Fruit fly (Drosophila melanogaster): Measurements from ENCODE around the gene Daao2.

The Daao2 gene

DNA sequence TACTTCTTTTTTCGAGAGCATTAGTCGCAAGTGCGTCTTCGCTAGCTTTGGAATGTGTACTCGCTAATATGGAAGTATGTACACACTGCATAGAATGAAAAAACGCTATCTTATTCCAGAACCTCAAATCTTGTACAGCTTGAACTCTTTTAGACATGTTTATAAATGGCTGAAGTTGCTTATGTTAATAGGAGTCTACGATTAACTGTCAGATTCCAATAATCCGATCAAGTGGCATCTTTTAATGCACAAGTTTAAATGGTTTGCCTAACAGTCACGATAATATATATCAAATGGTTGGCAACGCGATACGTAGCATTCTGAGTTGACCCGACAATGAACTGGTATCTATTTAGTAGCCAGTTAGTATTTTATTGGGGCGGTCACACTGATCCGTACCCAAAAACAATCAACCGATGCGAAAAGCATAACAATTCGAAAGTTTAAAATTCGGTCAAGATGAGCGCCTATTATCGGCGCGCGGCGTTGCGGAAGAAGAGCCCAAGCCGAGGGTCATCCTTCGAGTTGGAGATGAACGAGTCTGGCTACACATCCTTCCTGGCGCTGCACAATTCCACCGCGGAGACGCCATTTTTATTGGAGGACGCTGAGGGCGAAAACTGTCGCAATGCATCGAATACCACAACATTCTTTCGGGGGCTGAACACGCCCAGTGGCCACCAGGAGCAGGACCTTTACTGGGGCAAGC, 49.3 kb downstream of the Daao2 start, which contains the start of gene Rca1 (continued):
- no peak for TF ChIP-seq Oaz (GFP tag; IDR thresholded peaks at IDR 0.05)
- no peak for TF ChIP-seq CG32532 (GFP tag; IDR thresholded peaks at IDR 0.05)
- no peak for TF ChIP-seq CG8478 (optimal IDR thresholded peaks at IDR 0.05)
- TF ChIP-seq Lhr (GFP tag; optimal IDR thresholded peaks at IDR 0.05): peak; percentile 82
- TF ChIP-seq CG16813 (GFP tag; IDR thresholded peaks at IDR 0.05; ENCODE audit: partially characterized antibody): 0 out of 3 replicates have a peak, but pooled peaks have one; percentile 57
- no peak for TF ChIP-seq Hr51 (GFP tag; optimal IDR thresholded peaks at IDR 0.05)
- peak; percentile 55 for TF ChIP-seq CHES-1-like (GFP tag; optimal IDR thresholded peaks at IDR 0.05)
- peak; percentile 45; the same call in 1 of the 2 replicates for TF ChIP-seq Bgb (GFP tag; IDR thresholded peaks at IDR 0.05; ENCODE audit: partially characterized antibody)
- TF ChIP-seq Opbp (GFP tag; IDR thresholded peaks at IDR 0.05; ENCODE audit: partially characterized antibody): 0 out of 3 replicates have a peak, but pooled peaks have one; percentile 48
- TF ChIP-seq CG2116 (GFP tag; optimal IDR thresholded peaks at IDR 0.05): peak; percentile 66
- TF ChIP-seq Scr (GFP tag; IDR thresholded peaks at IDR 0.05; ENCODE audit: partially characterized antibody): peak; percentile 69
- peak; percentile 74 for TF ChIP-seq Ets97D (GFP tag; optimal IDR thresholded peaks at IDR 0.05)
- TF ChIP-seq jumu (GFP tag; optimal IDR thresholded peaks at IDR 0.05): peak; percentile 8
- no peak for TF ChIP-seq prd (optimal IDR thresholded peaks at IDR 0.05)
- no peak for TF ChIP-seq prd (GFP tag; IDR thresholded peaks at IDR 0.05)
- TF ChIP-seq HLH4C (GFP tag; IDR thresholded peaks at IDR 0.05; ENCODE audit: partially characterized antibody): no peak
- TF ChIP-seq Med (GFP tag): peak; percentile 69
- no peak for TF ChIP-seq CG14860 (GFP tag; IDR thresholded peaks at IDR 0.05; ENCODE audit: partially characterized antibody)
- peak; percentile 21 for TF ChIP-seq CG9437 (GFP tag; optimal IDR thresholded peaks at IDR 0.05)
- TF ChIP-seq crp (GFP tag; optimal IDR thresholded peaks at IDR 0.05): peak in 1 of 2 experiments; percentile 30
- no peak for TF ChIP-seq CG12942 (GFP tag; optimal IDR thresholded peaks at IDR 0.05)
- 0 out of 3 replicates have a peak, but pooled peaks have one; percentile 55 for TF ChIP-seq CG2199 (GFP tag; IDR thresholded peaks at IDR 0.05)
- no peak for TF ChIP-seq ara (GFP tag; IDR thresholded peaks at IDR 0.05)
- TF ChIP-seq grau (tag; optimal IDR thresholded peaks at IDR 0.05): peak; percentile 3
- no peak for TF ChIP-seq dati (GFP tag; IDR thresholded peaks at IDR 0.05)
- TF ChIP-seq CG3838 (GFP tag; optimal IDR thresholded peaks at IDR 0.05): no peak
- no peak for TF ChIP-seq CG12236 (GFP tag; optimal IDR thresholded peaks at IDR 0.05)
- TF ChIP-seq sc (optimal IDR thresholded peaks at IDR 0.05): no peak
- no peak for TF ChIP-seq sc (GFP tag; optimal IDR thresholded peaks at IDR 0.05)
- TF ChIP-seq CG30020 (tag; optimal IDR thresholded peaks at IDR 0.05): peak; percentile 25
- TF ChIP-seq Elba2 (GFP tag; optimal IDR thresholded peaks at IDR 0.05): peak; percentile 45
- TF ChIP-seq Optix (GFP tag; IDR thresholded peaks at IDR 0.05): no peak
- TF ChIP-seq Dek (tag; optimal IDR thresholded peaks at IDR 0.05): peak; percentile 12
- peak; percentile 44 for TF ChIP-seq CoRest (tag; optimal IDR thresholded peaks at IDR 0.05)
- TF ChIP-seq CG9797 (GFP tag; optimal IDR thresholded peaks at IDR 0.05): peak; percentile 90
- TF ChIP-seq CG16779 (GFP tag; IDR thresholded peaks at IDR 0.05): no peak
- no peak for TF ChIP-seq esg (GFP tag; conservative IDR thresholded peaks at IDR 0.05)
- peak; percentile 88 for TF ChIP-seq CG15514 (GFP tag; optimal IDR thresholded peaks at IDR 0.05)
- TF ChIP-seq knrl (GFP tag; IDR thresholded peaks at IDR 0.05; ENCODE audit: partially characterized antibody): peak; percentile 65; the same call in 2 of the 3 replicates
- TF ChIP-seq pnt (GFP tag; optimal IDR thresholded peaks at IDR 0.05): no peak
- peak; percentile 80 for TF ChIP-seq trem (tag; optimal IDR thresholded peaks at IDR 0.05)
- 0 out of 2 replicates have a peak, but pooled peaks have one; percentile 16 for TF ChIP-seq CG5953 (GFP tag; IDR thresholded peaks at IDR 0.05)
- TF ChIP-seq cato (GFP tag; optimal IDR thresholded peaks at IDR 0.05; ENCODE audit: borderline replicate concordance): no peak
- TF ChIP-seq E2f2 (GFP tag; IDR thresholded peaks at IDR 0.05): peak; percentile 32; the same call in 1 of the 2 replicates
- TF ChIP-seq CG12659 (GFP tag; optimal IDR thresholded peaks at IDR 0.05): peak; percentile 73
- peak; percentile 53 for TF ChIP-seq amos (GFP tag; IDR thresholded peaks at IDR 0.05; ENCODE audit: partially characterized antibody)
- TF ChIP-seq Stat92E (GFP tag; optimal IDR thresholded peaks at IDR 0.05): no peak
- no peak for TF ChIP-seq lab (GFP tag; optimal IDR thresholded peaks at IDR 0.05)

Data from whole organism, embryonic.